Fruit fly (Drosophila melanogaster) whole organism: ENCODE results near the gene CG9676.

Source experiments
- CG8478 ChIP-seq: fragments of >200 bp; optimal IDR thresholded peaks from 2 replicates; lab custom pipeline; 2018; ENCODE audit warnings: inconsistent platforms
- Dll ChIP-seq: fragments of >200 bp; optimal IDR thresholded peaks from 2 replicates; lab custom pipeline; 2017
- EcR ChIP-seq, 2 experiments: fragments of >200 bp; optimal IDR thresholded peaks; 2 replicates each; lab custom pipeline; 2017; ENCODE audit warnings: missing biosample characterization in 2 of 2, missing genetic modification characterization in 2 of 2, missing genetic modification reagents in 2 of 2
- pan ChIP-seq: fragments of >200 bp; optimal IDR thresholded peaks from 2 replicates; lab custom pipeline; 2017
- psq ChIP-seq: fragments of >200 bp; optimal IDR thresholded peaks from 2 replicates; lab custom pipeline; 2017
- usp ChIP-seq: fragments of >200 bp; optimal IDR thresholded peaks from 2 replicates; lab custom pipeline; 2017; ENCODE audit warnings: missing biosample characterization, missing genetic modification characterization, mixed read lengths

- no peak for TF ChIP-seq CG8478 (lab: Kevin White, UChicago)
- no peak for TF ChIP-seq pan (lab: Kevin White, UChicago)
- TF ChIP-seq psq (lab: Kevin White, UChicago): no peak
- no peak for TF ChIP-seq usp (GFP tag; lab: Kevin White, UChicago)
- TF ChIP-seq Dll: no peak
- TF ChIP-seq EcR (GFP tag; optimal IDR thresholded peaks at IDR 0.05; lab: Kevin White, UChicago): no peak
Observed at dm6 chrX:16734647-16735046, 34.7 kb upstream of the CG9676 start, which contains the start of gene TwdlY.
